Fruit fly (Drosophila melanogaster) whole organism, embryonic: Measurements from ENCODE around the gene CG5043.
A peak's percentile ranks its signal among the peaks of the same experiment; 100 is the strongest.

ENCODE experiments used
- Ada2b ChIP-seq: fragments of 200-800 bp; sonication (Bioruptor generic); IDR thresholded peaks from 2 replicates; pipeline ENCODE4 v1.3.6; 2022; ENCODE audit warnings: missing biosample characterization, missing genetic modification characterization
- Antp ChIP-seq: fragments of 200-800 bp; sonication (Bioruptor generic); optimal IDR thresholded peaks from 3 replicates; lab custom pipeline; 2016; ENCODE audit warnings: missing biosample characterization, missing genetic modification characterization
- Atf-2 ChIP-seq: fragments of 200-800 bp; sonication (Bioruptor generic); optimal IDR thresholded peaks from 2 replicates; lab custom pipeline; 2016; ENCODE audit warnings: missing biosample characterization, missing genetic modification characterization
- BEAF-32 ChIP-seq: fragments of 200-800 bp; sonication (Bioruptor generic); optimal IDR thresholded peaks from 3 replicates; lab custom pipeline; 2017; ENCODE audit warnings: missing biosample characterization, missing genetic modification characterization, mild to moderate bottlenecking, moderate library complexity, missing genetic modification reagents
- CG10147 ChIP-seq: fragments of 200-800 bp; sonication (Bioruptor generic); optimal IDR thresholded peaks from 2 replicates; lab custom pipeline; 2019; ENCODE audit warnings: missing biosample characterization, mild to moderate bottlenecking, missing genetic modification characterization, moderate library complexity
- CG11085 ChIP-seq: fragments of 200-800 bp; sonication (Bioruptor generic); IDR thresholded peaks from 2 replicates; pipeline ENCODE4 v1.3.6; 2022; ENCODE audit warnings: missing biosample characterization, missing genetic modification characterization
- CG12391 ChIP-seq: fragments of 200-800 bp; sonication (Bioruptor generic); optimal IDR thresholded peaks from 3 replicates; lab custom pipeline; 2018; ENCODE audit warnings: missing biosample characterization, mild to moderate bottlenecking, missing genetic modification characterization, moderate library complexity
- CG13424 ChIP-seq: fragments of 200-800 bp; sonication (Bioruptor generic); optimal IDR thresholded peaks from 2 replicates; lab custom pipeline; 2019; ENCODE audit warnings: missing biosample characterization, mild to moderate bottlenecking, missing genetic modification characterization, moderate library complexity
- CG15514 ChIP-seq: fragments of 200-800 bp; sonication (Bioruptor generic); optimal IDR thresholded peaks from 3 replicates; lab custom pipeline; 2017; ENCODE audit warnings: missing biosample characterization, missing genetic modification characterization, mild to moderate bottlenecking, moderate library complexity, missing genetic modification reagents
- CG1603 ChIP-seq: fragments of 200-800 bp; sonication (Bioruptor generic); optimal IDR thresholded peaks from 2 replicates; lab custom pipeline; 2019; ENCODE audit warnings: missing biosample characterization, mild to moderate bottlenecking, missing genetic modification characterization, moderate library complexity
- CG18476 ChIP-seq: fragments of 200-800 bp; sonication (Bioruptor generic); optimal IDR thresholded peaks from 2 replicates; lab custom pipeline; 2016; ENCODE audit warnings: missing biosample characterization, mild to moderate bottlenecking, missing genetic modification characterization
- CG2202 ChIP-seq: fragments of 200-800 bp; sonication (Bioruptor generic); optimal IDR thresholded peaks from 2 replicates; lab custom pipeline; 2018; ENCODE audit warnings: missing biosample characterization, mild to moderate bottlenecking, missing genetic modification characterization
- CG3163 ChIP-seq: fragments of 200-800 bp; sonication (Bioruptor generic); optimal IDR thresholded peaks from 3 replicates; lab custom pipeline; 2016; ENCODE audit warnings: missing biosample characterization, missing genetic modification characterization
- CG32532 ChIP-seq: fragments of 200-800 bp; sonication (Bioruptor generic); IDR thresholded peaks from 2 replicates; pipeline ENCODE4 v1.3.6; 2022; ENCODE audit warnings: missing biosample characterization, missing genetic modification characterization
- CG3847 ChIP-seq: fragments of 200-800 bp; sonication (Bioruptor generic); IDR thresholded peaks from 2 replicates; pipeline ENCODE4 v1.3.6; 2022; ENCODE audit warnings: missing biosample characterization, missing genetic modification characterization
- CG42726 ChIP-seq: fragments of 200-800 bp; sonication (Bioruptor generic); IDR thresholded peaks from 2 replicates; pipeline ENCODE4 v1.3.6; 2022; ENCODE audit warnings: missing biosample characterization, missing genetic modification characterization; ENCODE audit not compliant: partially characterized antibody
- CG43689 ChIP-seq: fragments of 200-800 bp; sonication (Bioruptor generic); IDR thresholded peaks from 2 replicates; pipeline ENCODE4 v1.3.6; 2022; ENCODE audit warnings: missing biosample characterization, missing genetic modification characterization
- CG4730 ChIP-seq: fragments of 200-800 bp; sonication (Bioruptor generic); IDR thresholded peaks from 2 replicates; pipeline ENCODE4 v1.3.6; 2022; ENCODE audit warnings: missing biosample characterization, missing genetic modification characterization
- CG5180 ChIP-seq: fragments of 200-800 bp; sonication (Bioruptor generic); optimal IDR thresholded peaks from 3 replicates; lab custom pipeline; 2017; ENCODE audit warnings: missing biosample characterization, missing genetic modification characterization, mild to moderate bottlenecking, moderate library complexity, missing genetic modification reagents
- CG6683 ChIP-seq: fragments of 200-800 bp; sonication (Bioruptor generic); optimal IDR thresholded peaks from 2 replicates; lab custom pipeline; 2017; ENCODE audit warnings: missing biosample characterization, mild to moderate bottlenecking, missing genetic modification characterization, missing genetic modification reagents
- CG8290 ChIP-seq, 3 experiments: fragments of 200-800 bp; sonication (Bioruptor generic); optimal IDR thresholded peaks; 2 replicates each; lab custom pipeline; 2016 to 2019; ENCODE audit warnings: missing biosample characterization in 3 of 3, missing genetic modification characterization in 3 of 3, mild to moderate bottlenecking in 2 of 3, moderate library complexity in 1 of 3
- CG9437 ChIP-seq: fragments of 200-800 bp; sonication (Bioruptor generic); optimal IDR thresholded peaks from 2 replicates; lab custom pipeline; 2018; ENCODE audit warnings: missing biosample characterization, mild to moderate bottlenecking, missing genetic modification characterization
- Dip2 ChIP-seq: fragments of 200-800 bp; sonication (Bioruptor generic); IDR thresholded peaks from 2 replicates; pipeline ENCODE4 v1.3.6; 2022; ENCODE audit warnings: missing biosample characterization, missing genetic modification characterization
- Dll ChIP-seq: fragments of 200-800 bp; sonication (Bioruptor generic); IDR thresholded peaks from 4 replicates; pipeline ENCODE4 v1.3.6; 2022; ENCODE audit warnings: missing biosample characterization, missing genetic modification characterization; ENCODE audit not compliant: partially characterized antibody
- HLH4C ChIP-seq: fragments of 200-800 bp; sonication (Bioruptor generic); IDR thresholded peaks from 3 replicates; pipeline ENCODE4 v1.3.6; 2022; ENCODE audit warnings: missing biosample characterization, missing genetic modification characterization; ENCODE audit not compliant: partially characterized antibody
- Hand ChIP-seq: fragments of 200-800 bp; sonication (Bioruptor generic); optimal IDR thresholded peaks from 2 replicates; lab custom pipeline; 2017; ENCODE audit warnings: mild to moderate bottlenecking, missing biosample characterization, missing genetic modification reagents, missing genetic modification characterization
- Jarid2 ChIP-seq: fragments of 200-800 bp; sonication (Bioruptor generic); optimal IDR thresholded peaks from 3 replicates; lab custom pipeline; 2017; ENCODE audit warnings: mild to moderate bottlenecking, missing biosample characterization, missing genetic modification reagents, missing genetic modification characterization
- Lim3 ChIP-seq: fragments of 200-800 bp; sonication (Bioruptor generic); IDR thresholded peaks from 2 replicates; pipeline ENCODE4 v1.3.6; 2022; ENCODE audit warnings: missing biosample characterization, missing genetic modification characterization
- Nf-YB ChIP-seq: fragments of 200-800 bp; sonication (Bioruptor generic); optimal IDR thresholded peaks from 3 replicates; lab custom pipeline; 2019; ENCODE audit warnings: missing biosample characterization, mild to moderate bottlenecking, missing genetic modification characterization, moderate library complexity
- Pdp1 ChIP-seq, 2 experiments: fragments of 200-800 bp; sonication (Bioruptor generic); optimal IDR thresholded peaks; 3 replicates each; lab custom pipeline; 2016; ENCODE audit warnings: missing biosample characterization in 2 of 2, missing genetic modification characterization in 2 of 2, mild to moderate bottlenecking in 1 of 2, moderate library complexity in 1 of 2
- Trl ChIP-seq, 3 experiments: fragments of >200 bp in 2 of 3; fragments of 200-800 bp in 1 of 3; sonication (Bioruptor generic) in 1 of 3; optimal IDR thresholded peaks; 2 replicates in 1 of 3; 3 replicates in 2 of 3; lab custom pipeline; 2016 to 2017; ENCODE audit warnings: missing biosample characterization in 1 of 3, missing genetic modification characterization in 1 of 3
- ab ChIP-seq: fragments of 200-800 bp; sonication (Bioruptor generic); optimal IDR thresholded peaks from 2 replicates; lab custom pipeline; 2016; ENCODE audit warnings: missing biosample characterization, missing genetic modification characterization
- caup ChIP-seq: fragments of 200-800 bp; sonication (Bioruptor generic); optimal IDR thresholded peaks from 3 replicates; lab custom pipeline; 2017; ENCODE audit warnings: missing biosample characterization, mild to moderate bottlenecking, missing genetic modification characterization, moderate library complexity; ENCODE audit not compliant: severe bottlenecking
- crp ChIP-seq, 2 experiments: fragments of 200-800 bp; sonication (Bioruptor generic); optimal IDR thresholded peaks; 2 replicates in 1 of 2; 3 replicates in 1 of 2; lab custom pipeline; 2017; ENCODE audit warnings: missing biosample characterization in 2 of 2, missing genetic modification characterization in 2 of 2, mild to moderate bottlenecking in 1 of 2, moderate library complexity in 1 of 2
- cwo ChIP-seq: fragments of 200-800 bp; sonication (Bioruptor generic); optimal IDR thresholded peaks from 3 replicates; lab custom pipeline; 2017; ENCODE audit warnings: missing biosample characterization, missing genetic modification characterization, mild to moderate bottlenecking, moderate library complexity, missing genetic modification reagents
- dm ChIP-seq: fragments of 200-800 bp; sonication (Bioruptor generic); optimal IDR thresholded peaks from 3 replicates; lab custom pipeline; 2016; ENCODE audit warnings: missing biosample characterization, missing genetic modification characterization
- ewg ChIP-seq: fragments of 200-800 bp; sonication (Bioruptor generic); optimal IDR thresholded peaks from 3 replicates; lab custom pipeline; 2017; ENCODE audit warnings: mild to moderate bottlenecking, missing biosample characterization, missing genetic modification reagents, missing genetic modification characterization
- fru ChIP-seq: fragments of >200 bp; optimal IDR thresholded peaks from 2 replicates; lab custom pipeline; 2017
- inv ChIP-seq: fragments of 200-800 bp; sonication (Bioruptor generic); IDR thresholded peaks from 2 replicates; pipeline ENCODE4 v1.3.6; 2022; ENCODE audit warnings: missing biosample characterization, missing genetic modification characterization; ENCODE audit not compliant: partially characterized antibody
- mirr ChIP-seq: fragments of 200-800 bp; sonication (Bioruptor generic); optimal IDR thresholded peaks from 3 replicates; lab custom pipeline; 2018; ENCODE audit warnings: missing biosample characterization, mild to moderate bottlenecking, missing genetic modification characterization
- nau ChIP-seq: fragments of 200-800 bp; sonication (Bioruptor generic); optimal IDR thresholded peaks from 3 replicates; lab custom pipeline; 2017; ENCODE audit warnings: missing biosample characterization, mild to moderate bottlenecking, missing genetic modification characterization, missing genetic modification reagents
- sima ChIP-seq: fragments of 200-800 bp; sonication (Bioruptor generic); optimal IDR thresholded peaks from 2 replicates; lab custom pipeline; 2016; ENCODE audit warnings: missing biosample characterization, missing genetic modification characterization
- so ChIP-seq: fragments of 200-800 bp; sonication (Bioruptor generic); IDR thresholded peaks from 3 replicates; pipeline ENCODE4 v1.3.6; 2022; ENCODE audit warnings: missing biosample characterization, missing genetic modification characterization
- sob ChIP-seq: fragments of 200-800 bp; sonication (Bioruptor generic); IDR thresholded peaks from 2 replicates; pipeline ENCODE4 v1.3.6; 2022; ENCODE audit warnings: missing biosample characterization, missing genetic modification characterization
- stc ChIP-seq: fragments of 200-800 bp; sonication (Bioruptor generic); IDR thresholded peaks from 2 replicates; pipeline ENCODE4 v1.3.6; 2022; ENCODE audit warnings: missing biosample characterization, missing genetic modification characterization
- unc-4 ChIP-seq: fragments of 200-800 bp; sonication (Bioruptor generic); IDR thresholded peaks from 2 replicates; pipeline ENCODE4 v1.3.6; 2022; ENCODE audit warnings: missing biosample characterization, missing genetic modification characterization; ENCODE audit not compliant: partially characterized antibody

The CG5043 gene

DNA sequence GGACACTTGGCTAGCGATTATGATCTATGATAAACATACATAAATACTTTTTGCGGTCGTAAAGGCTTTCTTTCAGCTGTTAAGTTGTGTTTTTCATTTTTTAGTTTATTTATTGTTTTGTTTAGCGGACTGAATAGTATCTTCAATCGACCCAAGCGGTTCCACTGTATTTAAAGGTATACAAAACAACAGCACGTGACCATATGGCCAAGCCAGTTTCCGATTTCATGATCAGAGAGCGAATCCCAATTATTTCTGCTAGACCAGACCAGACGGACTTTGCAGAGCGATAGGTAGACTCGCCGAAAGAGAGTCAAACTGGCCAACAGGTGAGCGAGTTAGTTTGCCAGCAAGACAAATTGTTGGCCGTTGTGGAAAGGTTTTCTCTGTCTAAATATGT is 37.9 kb downstream of the CG5043 start, which contains the start of gene Sgt (continued):
- TF ChIP-seq sima (GFP tag; lab: Kevin White, UChicago), result no peak
- TF ChIP-seq ewg, result no peak
- no peak for TF ChIP-seq so
- TF ChIP-seq Nf-YB (GFP tag; lab: Kevin White, UChicago), result no peak
- no peak for TF ChIP-seq BEAF-32 (GFP tag; lab: Kevin White, UChicago)
- no peak for TF ChIP-seq CG9437 (GFP tag; lab: Kevin White, UChicago)
- peak; percentile 29 for TF ChIP-seq CG3163 (GFP tag; lab: Kevin White, UChicago)
- no peak for TF ChIP-seq mirr (GFP tag; lab: Kevin White, UChicago)
- TF ChIP-seq Antp (GFP tag; lab: Kevin White, UChicago), result no peak
- TF ChIP-seq CG2202 (tag; lab: Kevin White, UChicago), result no peak
- TF ChIP-seq CG32532 (GFP tag; lab: Robert Waterston, UW), result no peak
- TF ChIP-seq CG1603, result no peak
- TF ChIP-seq Dip2, result no peak
- TF ChIP-seq CG5180 (GFP tag; lab: Kevin White, UChicago), result no peak
- TF ChIP-seq cwo (GFP tag; lab: Kevin White, UChicago), result peak; percentile 93
- peak; percentile 41 to 59 for TF ChIP-seq Trl (optimal IDR thresholded peaks at IDR 0.05; lab: Kevin White, UChicago)
- TF ChIP-seq Trl (GFP tag; optimal IDR thresholded peaks at IDR 0.05; lab: Kevin White, UChicago), result no peak
- no peak for TF ChIP-seq nau (GFP tag; lab: Kevin White, UChicago)
- no peak for TF ChIP-seq CG10147 (GFP tag; lab: Kevin White, UChicago)
- TF ChIP-seq CG11085, result no peak
- TF ChIP-seq fru, result no peak
- no peak for TF ChIP-seq Lim3
- no peak for TF ChIP-seq CG42726 (GFP tag; lab: Robert Waterston, UW)
- TF ChIP-seq Hand, result no peak
- no peak for TF ChIP-seq CG4730 (GFP tag; lab: Robert Waterston, UW)
- TF ChIP-seq ab (GFP tag; lab: Kevin White, UChicago), result no peak
- TF ChIP-seq CG6683, result no peak
- no peak for TF ChIP-seq CG43689 (GFP tag; lab: Robert Waterston, UW)
- TF ChIP-seq, all 482 proteins: peak for 8

DNA sequence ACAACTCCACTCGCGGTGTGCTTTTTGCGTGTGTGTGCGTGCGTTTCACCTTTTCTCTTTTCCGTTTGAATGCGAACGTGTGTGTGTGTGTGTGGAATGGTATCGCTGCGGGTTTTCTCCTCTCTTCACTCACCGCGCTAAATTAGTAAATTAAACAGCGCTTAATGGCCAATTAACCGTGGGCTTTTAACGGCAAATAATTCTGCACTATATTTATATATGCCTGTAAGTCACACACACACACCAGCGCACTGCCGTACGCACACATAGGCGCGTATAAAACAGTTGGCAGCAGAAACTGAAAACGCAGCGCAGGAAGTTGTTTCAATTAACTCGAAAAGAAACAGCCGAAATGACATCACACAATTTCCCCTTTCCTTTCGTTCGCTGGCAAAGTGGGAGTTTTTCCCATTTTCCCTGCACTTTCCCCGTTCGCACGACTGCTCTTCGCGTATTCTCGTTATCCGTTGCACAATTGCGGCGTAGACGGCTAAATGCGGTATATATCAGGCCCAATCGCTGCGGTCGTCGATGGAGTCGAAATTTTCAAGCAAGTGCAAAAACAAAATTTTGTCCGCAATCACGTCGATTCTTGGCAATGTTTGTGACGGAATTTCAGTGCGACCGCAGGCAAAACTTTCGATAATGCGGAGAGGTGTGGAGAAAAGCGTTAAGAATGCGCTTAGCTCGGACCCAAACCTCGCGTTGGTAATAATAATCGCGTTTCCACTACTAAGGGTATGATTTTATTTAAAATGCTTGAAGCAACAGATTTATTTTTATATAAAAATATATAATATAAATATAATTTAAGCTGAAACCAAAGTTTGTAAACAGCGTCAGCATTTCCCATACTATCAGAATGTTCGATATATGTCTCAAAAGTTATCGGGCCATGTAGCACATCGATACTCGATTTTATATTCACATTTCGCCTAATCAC is 39.2 kb downstream of the CG5043 start, which contains the start of gene BicD:
Gene BicD (minus strand): TSS at position 634 of the 943 bp plus-strand sequence.
- no peak for TF ChIP-seq Atf-2 (GFP tag; lab: Kevin White, UChicago)
- peak; percentile 74 for TF ChIP-seq CG15514
- TF ChIP-seq caup (GFP tag; lab: Kevin White, UChicago), result peak; percentile 1
- peak; percentile 4 for TF ChIP-seq CG13424 (tag; lab: Kevin White, UChicago)
- peak in 1 of 2 experiments; percentile 13 for TF ChIP-seq crp (GFP tag; optimal IDR thresholded peaks at IDR 0.05; lab: Kevin White, UChicago)
- TF ChIP-seq HLH4C (GFP tag; lab: Robert Waterston, UW), result peak; percentile 80
- TF ChIP-seq stc (GFP tag; lab: Robert Waterston, UW), result no peak
- TF ChIP-seq CG42726 (GFP tag; lab: Robert Waterston, UW), result peak; percentile 35; the same call in 1 of the 2 replicates
- TF ChIP-seq CG8290 (GFP tag; optimal IDR thresholded peaks at IDR 0.05; lab: Kevin White, UChicago), result peak; percentile 84
- TF ChIP-seq CG8290 (tag; optimal IDR thresholded peaks at IDR 0.05; lab: Kevin White, UChicago), result peak in 1 of 2 experiments; percentile 69
- peak; percentile 78 for TF ChIP-seq Dll (GFP tag; lab: Robert Waterston, UW)
- peak; percentile 26; the same call in 1 of the 2 replicates for TF ChIP-seq sob
- no peak for TF ChIP-seq CG18476
- TF ChIP-seq inv, result peak; percentile 54
- peak in 1 of 2 experiments; percentile 62 for TF ChIP-seq Pdp1 (GFP tag; optimal IDR thresholded peaks at IDR 0.05; lab: Kevin White, UChicago)
- TF ChIP-seq Jarid2 (GFP tag; lab: Kevin White, UChicago), result peak; percentile 65
- no peak for TF ChIP-seq Ada2b (GFP tag; lab: Robert Waterston, UW)
- peak; percentile 53 for TF ChIP-seq CG12391 (tag; lab: Kevin White, UChicago)
- TF ChIP-seq unc-4 (GFP tag; lab: Robert Waterston, UW), result peak; percentile 78
- no peak for TF ChIP-seq dm
- no peak for TF ChIP-seq CG3847
